Worm (Caenorhabditis elegans) whole organism, young adult: Measurements from ENCODE around the gene T22E5.1.

ENCODE experiments used
- B0035.1 ChIP-seq: sonication (generic microtip); optimal IDR thresholded peaks from 2 replicates; lab custom pipeline; 2016; ENCODE audit warnings: missing genetic modification characterization, mild to moderate bottlenecking, missing compliant biosample characterization, missing genotype, missing genetic modification reagents
- ama-1 ChIP-seq, 3 experiments: fragments of 150-350 bp in 1 of 3; sonication (generic microtip) in 2 of 3; optimal IDR thresholded peaks; 2 replicates each; lab custom pipeline; 2014 to 2018; ENCODE audit warnings: missing biosample characterization in 2 of 3, missing genetic modification characterization in 2 of 3, missing genetic modification reagents in 2 of 3
- dpl-1 ChIP-seq: fragments of 150-350 bp; optimal IDR thresholded peaks from 2 replicates; lab custom pipeline; 2014; ENCODE audit warnings: missing biosample characterization, missing genetic modification reagents, missing genetic modification characterization
- him-1 ChIP-seq: sonication (generic microtip); optimal IDR thresholded peaks from 2 replicates; lab custom pipeline; 2016; ENCODE audit warnings: missing genotype, missing genetic modification reagents, missing genetic modification characterization, missing compliant biosample characterization
- unc-62 ChIP-seq: fragments of 150-350 bp; optimal IDR thresholded peaks from 2 replicates; lab custom pipeline; 2014; ENCODE audit warnings: missing biosample characterization, missing genetic modification reagents, missing genetic modification characterization
- ztf-18 ChIP-seq: sonication (generic microtip); optimal IDR thresholded peaks from 2 replicates; lab custom pipeline; 2016; ENCODE audit warnings: missing genotype, mild to moderate bottlenecking, missing genetic modification characterization, missing compliant biosample characterization
- ztf-3 ChIP-seq: fragments of 200-800 bp; sonication (Bioruptor generic); optimal IDR thresholded peaks from 2 replicates; lab custom pipeline; 2018; ENCODE audit warnings: mild to moderate bottlenecking, missing genetic modification characterization, missing compliant biosample characterization

- TF ChIP-seq dpl-1 (no peak), ama-1 (optimal IDR thresholded peaks at IDR 0.05; lab: Kevin White, UChicago) (no peak), ama-1 (GFP tag; optimal IDR thresholded peaks at IDR 0.05; lab: Kevin White, UChicago) (no peak), ztf-18 (tag; lab: Kevin White, UChicago) (no peak), B0035.1 (tag; lab: Kevin White, UChicago) (no peak), ztf-3 (no peak), him-1 (tag; lab: Kevin White, UChicago) (no peak), unc-62 (GFP tag; lab: Kevin White, UChicago) (no peak)
Observed at ce11 chrX:6458467-6458866, 45.8 kb downstream of the T22E5.1 start.
